Fruit fly (Drosophila melanogaster) whole organism, embryonic: ENCODE measurements around the gene CG17139.

Experiments
- CG10654 ChIP-seq: fragments of 200-800 bp; sonication (Bioruptor generic); optimal IDR thresholded peaks from 2 replicates; lab custom pipeline; 2016; ENCODE audit warnings: missing biosample characterization, missing genetic modification characterization
- CG16779 ChIP-seq: fragments of 200-800 bp; sonication (Bioruptor generic); IDR thresholded peaks from 2 replicates; pipeline ENCODE4 v1.3.6; 2022; ENCODE audit warnings: missing biosample characterization, missing genetic modification characterization
- CG2199 ChIP-seq: fragments of 200-800 bp; sonication (Bioruptor generic); IDR thresholded peaks from 3 replicates; pipeline ENCODE4 v1.3.6; 2022; ENCODE audit warnings: missing biosample characterization, missing genetic modification characterization
- CG31441 ChIP-seq: fragments of 200-800 bp; sonication (Bioruptor generic); IDR thresholded peaks from 2 replicates; pipeline ENCODE4 v1.3.6; 2022; ENCODE audit warnings: missing biosample characterization, missing genetic modification characterization
- CG3163 ChIP-seq: fragments of 200-800 bp; sonication (Bioruptor generic); optimal IDR thresholded peaks from 3 replicates; lab custom pipeline; 2016; ENCODE audit warnings: missing biosample characterization, missing genetic modification characterization
- CG34224 ChIP-seq: fragments of 200-800 bp; sonication (Bioruptor generic); IDR thresholded peaks from 3 replicates; pipeline ENCODE4 v1.3.6; 2022; ENCODE audit warnings: missing biosample characterization, missing genetic modification characterization; ENCODE audit not compliant: partially characterized antibody
- CG4404 ChIP-seq: fragments of 200-800 bp; sonication (Bioruptor generic); IDR thresholded peaks from 2 replicates; pipeline ENCODE4 v1.3.6; 2022; ENCODE audit warnings: missing biosample characterization, missing genetic modification characterization
- Lhr ChIP-seq: fragments of 200-800 bp; sonication (Bioruptor generic); optimal IDR thresholded peaks from 3 replicates; lab custom pipeline; 2017; ENCODE audit warnings: mild to moderate bottlenecking, missing biosample characterization, missing genetic modification reagents, missing genetic modification characterization
- lab ChIP-seq: fragments of 200-800 bp; sonication (Bioruptor generic); optimal IDR thresholded peaks from 3 replicates; lab custom pipeline; 2017; ENCODE audit warnings: missing biosample characterization, missing genetic modification characterization, mild to moderate bottlenecking, moderate library complexity, missing genetic modification reagents
- lov ChIP-seq, 2 experiments: fragments of 200-800 bp in 1 of 2; fragments of >200 bp in 1 of 2; sonication (Bioruptor generic) in 1 of 2; IDR thresholded peaks in 1 of 2; optimal IDR thresholded peaks in 1 of 2; 2 replicates in 1 of 2; 3 replicates in 1 of 2; pipeline versions ENCODE4 v1.3.6 to Lab custom; 2017 to 2022; ENCODE audit warnings: missing biosample characterization in 1 of 2, missing genetic modification characterization in 1 of 2
- nmo ChIP-seq: fragments of 200-800 bp; sonication (Bioruptor generic); optimal IDR thresholded peaks from 2 replicates; lab custom pipeline; 2018; ENCODE audit warnings: missing biosample characterization, mild to moderate bottlenecking, missing genetic modification characterization, moderate library complexity
- pan ChIP-seq, 4 experiments: fragments of >200 bp in 3 of 4; fragments of 200-800 bp in 1 of 4; sonication (Bioruptor generic) in 1 of 4; optimal IDR thresholded peaks in 3 of 4; IDR thresholded peaks in 1 of 4; 2 replicates each; pipeline versions ENCODE4 v1.3.6 to Lab custom; 2017 to 2022; ENCODE audit warnings: missing biosample characterization in 2 of 4, missing genetic modification characterization in 2 of 4, mixed read lengths in 1 of 4
- tgo ChIP-seq: fragments of 200-800 bp; sonication (Bioruptor generic); IDR thresholded peaks from 3 replicates; pipeline ENCODE4 v1.3.6; 2022; ENCODE audit warnings: missing biosample characterization, missing genetic modification characterization

- no peak for TF ChIP-seq CG16779
- no peak for TF ChIP-seq CG34224 (GFP tag; lab: Robert Waterston, UW)
- TF ChIP-seq lov (optimal IDR thresholded peaks at IDR 0.05; lab: Kevin White, UChicago), result no peak
- no peak for TF ChIP-seq lov (GFP tag; IDR thresholded peaks at IDR 0.05; lab: Robert Waterston, UW)
- TF ChIP-seq CG3163 (GFP tag; lab: Kevin White, UChicago), result no peak
- no peak for TF ChIP-seq pan (optimal IDR thresholded peaks at IDR 0.05; lab: Kevin White, UChicago)
- TF ChIP-seq pan (GFP tag; optimal IDR thresholded peaks at IDR 0.05 in 1 of 2, IDR thresholded peaks at IDR 0.05 in 1 of 2), result peak in 1 of 2 experiments; percentile 37
- TF ChIP-seq lab (GFP tag; lab: Kevin White, UChicago), result peak; percentile 62
- TF ChIP-seq Lhr (GFP tag; lab: Kevin White, UChicago), result no peak
- peak; percentile 89 for TF ChIP-seq CG31441 (GFP tag; lab: Robert Waterston, UW)
- no peak for TF ChIP-seq CG2199 (GFP tag; lab: Robert Waterston, UW)
- TF ChIP-seq CG10654, result peak; percentile 22
- TF ChIP-seq nmo (GFP tag; lab: Kevin White, UChicago), result peak; percentile 70
- TF ChIP-seq tgo, result peak; percentile 49; the same call in 2 of the 3 replicates
- TF ChIP-seq CG4404 (GFP tag; lab: Robert Waterston, UW), result no peak
These were observed 12.9 kb upstream of the CG17139 start, which contains the start of the genes aurB and Stam for dm6 chr2L:10858064-10859047.
